Worm (Caenorhabditis elegans): ENCODE results near the gene pals-26.

pals-26 gene

ce11 chrIII:4380835-4381234, 5.9 kb downstream of the pals-26 start:
- no peak for TF ChIP-seq ZK546.5 (tag; optimal IDR thresholded peaks at IDR 0.05)
- no peak for TF ChIP-seq hmg-11 (tag; optimal IDR thresholded peaks at IDR 0.05)
- TF ChIP-seq nhr-12 (tag; optimal IDR thresholded peaks at IDR 0.05) = no peak
- TF ChIP-seq mdl-1 (tag; optimal IDR thresholded peaks at IDR 0.05) = no peak
- no peak for TF ChIP-seq egl-27 (tag; optimal IDR thresholded peaks at IDR 0.05)
- TF ChIP-seq nfya-1 (tag; optimal IDR thresholded peaks at IDR 0.05; ENCODE audit: insufficient read depth) = peak; percentile 49
- TF ChIP-seq ama-1 (optimal IDR thresholded peaks at IDR 0.05) = no peak
- no peak for TF ChIP-seq fos-1 (tag; optimal IDR thresholded peaks at IDR 0.05)
- no peak for TF ChIP-seq fkh-10 (GFP tag; optimal IDR thresholded peaks at IDR 0.05)
- TF ChIP-seq snpc-4 (tag; optimal IDR thresholded peaks at IDR 0.05) = peak; percentile 27
- no peak for TF ChIP-seq jun-1 (tag; optimal IDR thresholded peaks at IDR 0.05)
- no peak for TF ChIP-seq nhr-43 (tag; optimal IDR thresholded peaks at IDR 0.05; ENCODE audit: poor library complexity, severe bottlenecking)
- TF ChIP-seq fkh-2 (tag; optimal IDR thresholded peaks at IDR 0.05) = no peak
- TF ChIP-seq egl-5 (tag; optimal IDR thresholded peaks at IDR 0.05) = peak; percentile 31
- no peak for TF ChIP-seq elt-2 (tag; optimal IDR thresholded peaks at IDR 0.05)
- TF ChIP-seq skn-1 (tag; optimal IDR thresholded peaks at IDR 0.05) = no peak
- TF ChIP-seq nhr-76 (tag; optimal IDR thresholded peaks at IDR 0.05) = no peak
- no peak for TF ChIP-seq pha-4 (tag; optimal IDR thresholded peaks at IDR 0.05)
- no peak for TF ChIP-seq nhr-11 (tag; optimal IDR thresholded peaks at IDR 0.05)
- TF ChIP-seq sea-2 (GFP tag; optimal IDR thresholded peaks at IDR 0.05) = no peak
- no peak for TF ChIP-seq ztf-4 (tag; optimal IDR thresholded peaks at IDR 0.05)
- TF ChIP-seq lin-15B (tag; optimal IDR thresholded peaks at IDR 0.05) = peak; percentile 37

- TF ChIP-seq eor-1 (tag; optimal IDR thresholded peaks at IDR 0.05) = no peak
- TF ChIP-seq pqm-1 (tag; optimal IDR thresholded peaks at IDR 0.05) = no peak
- TF ChIP-seq ztf-4 (tag; optimal IDR thresholded peaks at IDR 0.05) = no peak
- no peak for TF ChIP-seq lin-39 (tag; optimal IDR thresholded peaks at IDR 0.05)
- TF ChIP-seq egl-27 (tag; optimal IDR thresholded peaks at IDR 0.05) = no peak
- TF ChIP-seq ztf-11 (tag; optimal IDR thresholded peaks at IDR 0.05) = no peak
- no peak for TF ChIP-seq nhr-12 (tag; optimal IDR thresholded peaks at IDR 0.05)
Observed at ce11 chrIII:4381343-4381742, 6.4 kb downstream of the pals-26 start, which contains the start of gene pals-27. Gene pals-27 (plus strand): TSS chrIII:4381643.

DNA sequence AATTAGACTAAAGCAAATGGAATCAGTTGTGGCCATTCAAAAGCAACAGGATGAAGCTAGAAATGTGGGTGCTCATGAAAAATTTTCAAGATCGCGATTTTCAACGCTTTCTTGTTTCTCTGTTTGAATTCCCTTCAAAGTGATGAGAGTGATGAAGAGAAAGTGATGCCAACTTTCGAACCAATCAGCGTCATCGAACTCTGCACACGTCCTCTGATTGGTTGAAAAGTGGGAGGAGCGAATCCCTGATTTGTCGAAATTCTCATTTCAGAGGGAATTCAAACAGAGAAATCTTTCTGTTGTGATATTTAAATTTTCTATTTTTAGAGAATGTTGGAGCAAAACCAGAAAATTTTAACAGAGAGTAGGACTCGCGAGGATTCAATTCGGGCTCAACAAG, 7.2 kb downstream of the pals-26 start:
- TF ChIP-seq sea-2 (GFP tag; optimal IDR thresholded peaks at IDR 0.05) = no peak
- TF ChIP-seq nhr-76 (tag; optimal IDR thresholded peaks at IDR 0.05) = no peak
- peak; percentile 71 for TF ChIP-seq nfya-1 (tag; optimal IDR thresholded peaks at IDR 0.05; ENCODE audit: insufficient read depth)
- TF ChIP-seq eor-1 (tag; optimal IDR thresholded peaks at IDR 0.05) = no peak

- no peak for TF ChIP-seq elt-2 (tag; optimal IDR thresholded peaks at IDR 0.05)
- no peak for TF ChIP-seq egl-5 (tag; optimal IDR thresholded peaks at IDR 0.05)
- no peak for TF ChIP-seq nhr-23 (tag; optimal IDR thresholded peaks at IDR 0.05)
- no peak for TF ChIP-seq nhr-76 (tag; optimal IDR thresholded peaks at IDR 0.05)
Observed at ce11 chrIII:4384487-4384886, 9.5 kb downstream of the pals-26 start, which contains the start of gene pals-28. Gene pals-28 (plus strand): TSS chrIII:4384787.

- TF ChIP-seq nhr-25 (tag; optimal IDR thresholded peaks at IDR 0.05) (peak; percentile 11), ceh-16 (tag; optimal IDR thresholded peaks at IDR 0.05) (no peak)
Observed at ce11 chrIII:4390421-4390820, 15.5 kb downstream of the pals-26 start.

- TF ChIP-seq tbx-2 (tag; optimal IDR thresholded peaks at IDR 0.05) = no peak
- TF ChIP-seq egl-27 (tag; optimal IDR thresholded peaks at IDR 0.05) = no peak
- peak; percentile 48 for TF ChIP-seq nhr-25 (tag; optimal IDR thresholded peaks at IDR 0.05)
- no peak for TF ChIP-seq nhr-11 (tag; optimal IDR thresholded peaks at IDR 0.05)
- TF ChIP-seq ceh-28 (tag; optimal IDR thresholded peaks at IDR 0.05) = no peak
Observed at ce11 chrIII:4391319-4391718, 16.4 kb downstream of the pals-26 start.

ce11 chrIII:4391938-4392337, 17.0 kb downstream of the pals-26 start:
- TF ChIP-seq elt-3 (tag; optimal IDR thresholded peaks at IDR 0.05) = no peak
- TF ChIP-seq ceh-9 (tag; optimal IDR thresholded peaks at IDR 0.05) = no peak
- TF ChIP-seq elt-1 (tag; optimal IDR thresholded peaks at IDR 0.05) = peak; percentile 67
- TF ChIP-seq nhr-25 (tag; optimal IDR thresholded peaks at IDR 0.05) = no peak
- TF ChIP-seq nhr-12 (tag; optimal IDR thresholded peaks at IDR 0.05) = no peak
- no peak for TF ChIP-seq nhr-23 (tag; optimal IDR thresholded peaks at IDR 0.05)
- no peak for TF ChIP-seq pha-4 (tag; optimal IDR thresholded peaks at IDR 0.05)
- no peak for TF ChIP-seq nhr-77 (tag; optimal IDR thresholded peaks at IDR 0.05)

Data from whole organism, L3 larva.